Fruit fly (Drosophila melanogaster) whole organism, embryonic: ENCODE data around the gene CG15141.
A peak's percentile ranks its signal among the peaks of the same experiment; 100 is the strongest.

Experiments
- BtbVII ChIP-seq: fragments of 200-800 bp; sonication (Bioruptor generic); optimal IDR thresholded peaks from 3 replicates; lab custom pipeline; 2017; ENCODE audit warnings: missing biosample characterization, mild to moderate bottlenecking, missing genetic modification characterization
- C15 ChIP-seq: fragments of 200-800 bp; sonication (Bioruptor generic); IDR thresholded peaks from 3 replicates; pipeline ENCODE4 v1.3.6; 2022; ENCODE audit warnings: missing biosample characterization, missing genetic modification characterization
- CG10147 ChIP-seq: fragments of 200-800 bp; sonication (Bioruptor generic); optimal IDR thresholded peaks from 2 replicates; lab custom pipeline; 2019; ENCODE audit warnings: missing biosample characterization, mild to moderate bottlenecking, missing genetic modification characterization, moderate library complexity
- CG10321 ChIP-seq: fragments of 200-800 bp; sonication (Bioruptor generic); IDR thresholded peaks from 2 replicates; pipeline ENCODE4 v1.3.6; 2022; ENCODE audit warnings: missing biosample characterization, missing genetic modification characterization
- CG11093 ChIP-seq: fragments of 200-800 bp; sonication (Bioruptor generic); IDR thresholded peaks from 3 replicates; pipeline ENCODE4 v1.3.6; 2022; ENCODE audit warnings: missing biosample characterization, missing genetic modification characterization
- CG11398 ChIP-seq: fragments of 200-800 bp; sonication (Bioruptor generic); optimal IDR thresholded peaks from 2 replicates; lab custom pipeline; 2016; ENCODE audit warnings: missing biosample characterization, missing genetic modification characterization
- CG11560 ChIP-seq: fragments of 200-800 bp; sonication (Bioruptor generic); IDR thresholded peaks from 3 replicates; pipeline ENCODE4 v1.3.6; 2022; ENCODE audit warnings: missing biosample characterization, missing genetic modification characterization
- CG12155 ChIP-seq: fragments of 200-800 bp; sonication (Bioruptor generic); optimal IDR thresholded peaks from 3 replicates; lab custom pipeline; 2016; ENCODE audit warnings: missing biosample characterization, missing genetic modification characterization
- CG13424 ChIP-seq: fragments of 200-800 bp; sonication (Bioruptor generic); optimal IDR thresholded peaks from 2 replicates; lab custom pipeline; 2019; ENCODE audit warnings: missing biosample characterization, mild to moderate bottlenecking, missing genetic modification characterization, moderate library complexity
- CG13624 ChIP-seq: fragments of 200-800 bp; sonication (Bioruptor generic); optimal IDR thresholded peaks from 2 replicates; lab custom pipeline; 2016; ENCODE audit warnings: missing biosample characterization, missing genetic modification characterization
- CG14965 ChIP-seq: fragments of 200-800 bp; sonication (Bioruptor generic); optimal IDR thresholded peaks from 2 replicates; lab custom pipeline; 2016; ENCODE audit warnings: missing biosample characterization, missing genetic modification characterization, borderline replicate concordance
- CG16815 ChIP-seq: fragments of 200-800 bp; sonication (Bioruptor generic); optimal IDR thresholded peaks from 3 replicates; lab custom pipeline; 2017; ENCODE audit warnings: missing biosample characterization, mild to moderate bottlenecking, missing genetic modification characterization
- CG2678 ChIP-seq: fragments of 200-800 bp; sonication (Bioruptor generic); optimal IDR thresholded peaks from 3 replicates; lab custom pipeline; 2019; ENCODE audit warnings: missing biosample characterization, mild to moderate bottlenecking, missing genetic modification characterization, moderate library complexity
- CG2889 ChIP-seq: fragments of 200-800 bp; sonication (Bioruptor generic); IDR thresholded peaks from 3 replicates; pipeline ENCODE4 v1.3.6; 2022; ENCODE audit warnings: missing biosample characterization, missing genetic modification characterization
- CG30020 ChIP-seq: fragments of 200-800 bp; optimal IDR thresholded peaks from 2 replicates; lab custom pipeline; 2019; ENCODE audit warnings: missing biosample characterization, mild to moderate bottlenecking, missing genetic modification characterization, moderate library complexity
- CG30403 ChIP-seq: fragments of 200-800 bp; sonication (Bioruptor generic); optimal IDR thresholded peaks from 3 replicates; lab custom pipeline; 2016; ENCODE audit warnings: missing biosample characterization, missing genetic modification characterization
- CG3065 ChIP-seq: fragments of 200-800 bp; sonication (Bioruptor generic); optimal IDR thresholded peaks from 2 replicates; lab custom pipeline; 2016; ENCODE audit warnings: missing biosample characterization, missing genetic modification characterization
- CG33557 ChIP-seq: fragments of 200-800 bp; sonication (Bioruptor generic); optimal IDR thresholded peaks from 2 replicates; lab custom pipeline; 2019; ENCODE audit warnings: missing biosample characterization, mild to moderate bottlenecking, missing genetic modification characterization, moderate library complexity
- CG6791 ChIP-seq: fragments of 200-800 bp; sonication (Bioruptor generic); IDR thresholded peaks from 3 replicates; pipeline ENCODE4 v1.3.6; 2022; ENCODE audit warnings: missing biosample characterization, missing genetic modification characterization; ENCODE audit not compliant: partially characterized antibody
- CG7357 ChIP-seq: fragments of 200-800 bp; sonication (Bioruptor generic); IDR thresholded peaks from 3 replicates; pipeline ENCODE4 v1.3.6; 2022; ENCODE audit warnings: missing biosample characterization, missing genetic modification characterization
- CG9797 ChIP-seq: fragments of 200-800 bp; sonication (Bioruptor generic); optimal IDR thresholded peaks from 3 replicates; lab custom pipeline; 2018; ENCODE audit warnings: missing biosample characterization, mild to moderate bottlenecking, missing genetic modification characterization
- Doc2 ChIP-seq: fragments of 200-800 bp; sonication (Bioruptor generic); IDR thresholded peaks from 2 replicates; pipeline ENCODE4 v1.3.6; 2022; ENCODE audit warnings: missing biosample characterization, missing genetic modification characterization
- Doc3 ChIP-seq: fragments of 200-800 bp; sonication (Bioruptor generic); IDR thresholded peaks from 3 replicates; pipeline ENCODE4 v1.3.6; 2022; ENCODE audit warnings: missing biosample characterization, missing genetic modification characterization; ENCODE audit not compliant: partially characterized antibody
- Elba2 ChIP-seq: fragments of 200-800 bp; sonication (Bioruptor generic); optimal IDR thresholded peaks from 3 replicates; lab custom pipeline; 2016; ENCODE audit warnings: missing biosample characterization, missing genetic modification characterization
- Ets97D ChIP-seq: fragments of 200-800 bp; sonication (Bioruptor generic); optimal IDR thresholded peaks from 3 replicates; lab custom pipeline; 2016; ENCODE audit warnings: missing biosample characterization, missing genetic modification characterization
- HmgZ ChIP-seq: fragments of 200-800 bp; sonication (Bioruptor generic); optimal IDR thresholded peaks from 2 replicates; lab custom pipeline; 2018; ENCODE audit warnings: missing biosample characterization, mild to moderate bottlenecking, missing genetic modification characterization
- Hmx ChIP-seq: fragments of 200-800 bp; sonication (Bioruptor generic); optimal IDR thresholded peaks from 2 replicates; lab custom pipeline; 2016; ENCODE audit warnings: missing biosample characterization, missing genetic modification characterization
- Nf-YB ChIP-seq: fragments of 200-800 bp; sonication (Bioruptor generic); optimal IDR thresholded peaks from 3 replicates; lab custom pipeline; 2019; ENCODE audit warnings: missing biosample characterization, mild to moderate bottlenecking, missing genetic modification characterization, moderate library complexity
- Optix ChIP-seq: fragments of 200-800 bp; sonication (Bioruptor generic); IDR thresholded peaks from 3 replicates; pipeline ENCODE4 v1.3.6; 2022; ENCODE audit warnings: missing biosample characterization, missing genetic modification characterization
- Taf1 ChIP-seq: fragments of 200-800 bp; sonication (Bioruptor generic); IDR thresholded peaks from 2 replicates; pipeline ENCODE4 v1.3.6; 2022; ENCODE audit warnings: missing biosample characterization, missing genetic modification characterization
- abd-A ChIP-seq: fragments of 200-800 bp; sonication (Bioruptor generic); optimal IDR thresholded peaks from 3 replicates; lab custom pipeline; 2019; ENCODE audit warnings: missing biosample characterization, mild to moderate bottlenecking, missing genetic modification characterization, moderate library complexity
- al ChIP-seq: fragments of 200-800 bp; sonication (Bioruptor generic); IDR thresholded peaks from 2 replicates; pipeline ENCODE4 v1.3.6; 2022; ENCODE audit warnings: missing biosample characterization, missing genetic modification characterization
- cas ChIP-seq: fragments of 200-800 bp; sonication (Bioruptor generic); IDR thresholded peaks from 2 replicates; pipeline ENCODE4 v1.3.6; 2022; ENCODE audit warnings: missing biosample characterization, missing genetic modification characterization
- caup ChIP-seq: fragments of 200-800 bp; sonication (Bioruptor generic); optimal IDR thresholded peaks from 3 replicates; lab custom pipeline; 2017; ENCODE audit warnings: missing biosample characterization, mild to moderate bottlenecking, missing genetic modification characterization, moderate library complexity; ENCODE audit not compliant: severe bottlenecking
- esg ChIP-seq: fragments of 200-800 bp; sonication (Bioruptor generic); conservative IDR thresholded peaks from 2 replicates; pipeline ENCODE4 v1.3.6; 2022; ENCODE audit warnings: missing biosample characterization, missing genetic modification characterization
- fd102C ChIP-seq: fragments of 200-800 bp; sonication (Bioruptor generic); optimal IDR thresholded peaks from 2 replicates; lab custom pipeline; 2018; ENCODE audit warnings: missing biosample characterization, mild to moderate bottlenecking, missing genetic modification characterization, moderate library complexity
- gcm ChIP-seq: fragments of 200-800 bp; sonication (Bioruptor generic); optimal IDR thresholded peaks from 2 replicates; lab custom pipeline; 2019; ENCODE audit warnings: missing biosample characterization, mild to moderate bottlenecking, missing genetic modification characterization, moderate library complexity
- lov ChIP-seq, 2 experiments: fragments of 200-800 bp in 1 of 2; fragments of >200 bp in 1 of 2; sonication (Bioruptor generic) in 1 of 2; IDR thresholded peaks in 1 of 2; optimal IDR thresholded peaks in 1 of 2; 2 replicates in 1 of 2; 3 replicates in 1 of 2; pipeline versions ENCODE4 v1.3.6 to Lab custom; 2017 to 2022; ENCODE audit warnings: missing biosample characterization in 1 of 2, missing genetic modification characterization in 1 of 2
- pfk ChIP-seq: fragments of 200-800 bp; sonication (Bioruptor generic); optimal IDR thresholded peaks from 2 replicates; lab custom pipeline; 2018; ENCODE audit warnings: missing biosample characterization, mild to moderate bottlenecking, missing genetic modification characterization, moderate library complexity
- pita ChIP-seq: fragments of 200-800 bp; sonication (Bioruptor generic); optimal IDR thresholded peaks from 2 replicates; lab custom pipeline; 2017; ENCODE audit warnings: missing biosample characterization, mild to moderate bottlenecking, missing genetic modification characterization
- pnt ChIP-seq: fragments of 200-800 bp; sonication (Bioruptor generic); optimal IDR thresholded peaks from 3 replicates; lab custom pipeline; 2016; ENCODE audit warnings: missing biosample characterization, missing genetic modification characterization
- shn ChIP-seq: fragments of 200-800 bp; sonication (Bioruptor generic); optimal IDR thresholded peaks from 3 replicates; lab custom pipeline; 2016; ENCODE audit warnings: missing biosample characterization, missing genetic modification characterization
- sim ChIP-seq: fragments of 200-800 bp; sonication (Bioruptor generic); IDR thresholded peaks from 2 replicates; pipeline ENCODE4 v1.3.6; 2022; ENCODE audit warnings: missing biosample characterization, missing genetic modification characterization
- slbo ChIP-seq: fragments of 200-800 bp; sonication (Bioruptor generic); IDR thresholded peaks from 2 replicates; pipeline ENCODE4 v1.3.6; 2022; ENCODE audit warnings: missing biosample characterization, missing genetic modification characterization
- sr ChIP-seq: fragments of 200-800 bp; sonication (Bioruptor generic); IDR thresholded peaks from 3 replicates; pipeline ENCODE4 v1.3.6; 2022; ENCODE audit warnings: missing biosample characterization, missing genetic modification characterization
- ssp ChIP-seq: fragments of 200-800 bp; sonication (Bioruptor generic); IDR thresholded peaks from 2 replicates; pipeline ENCODE4 v1.3.6; 2022; ENCODE audit warnings: missing biosample characterization, missing genetic modification characterization
- sug ChIP-seq: fragments of 200-800 bp; optimal IDR thresholded peaks from 2 replicates; lab custom pipeline; 2019; ENCODE audit warnings: missing biosample characterization, mild to moderate bottlenecking, missing genetic modification characterization, moderate library complexity
- wdn ChIP-seq: fragments of 200-800 bp; sonication (Bioruptor generic); IDR thresholded peaks from 2 replicates; pipeline ENCODE4 v1.3.6; 2022; ENCODE audit warnings: missing biosample characterization, missing genetic modification characterization
- zen ChIP-seq: fragments of 200-800 bp; sonication (Bioruptor generic); optimal IDR thresholded peaks from 3 replicates; lab custom pipeline; 2018; ENCODE audit warnings: missing biosample characterization, mild to moderate bottlenecking, missing genetic modification characterization, moderate library complexity
- zfh1 ChIP-seq: fragments of 200-800 bp; sonication (Bioruptor generic); IDR thresholded peaks from 3 replicates; pipeline ENCODE4 v1.3.6; 2022; ENCODE audit warnings: missing biosample characterization, missing genetic modification characterization
- zfh2 ChIP-seq: fragments of 200-800 bp; sonication (Bioruptor generic); optimal IDR thresholded peaks from 2 replicates; lab custom pipeline; 2016; ENCODE audit warnings: missing biosample characterization, missing genetic modification characterization

CG15141 gene

dm6 chr2L:17379844-17380243, 30.6 kb upstream of the CG15141 start (continued):
- TF ChIP-seq sug (no peak), CG9797 (GFP tag; lab: Kevin White, UChicago) (peak; percentile 17), BtbVII (peak; percentile 45), CG2889 (GFP tag; lab: Robert Waterston, UW) (no peak), CG14965 (GFP tag; lab: Kevin White, UChicago) (peak; percentile 76), CG30403 (GFP tag; lab: Kevin White, UChicago) (peak; percentile 10), Ets97D (GFP tag; lab: Kevin White, UChicago) (peak; percentile 7), Doc3 (no peak), caup (GFP tag; lab: Kevin White, UChicago) (peak; percentile 33), Taf1 (GFP tag; lab: Robert Waterston, UW) (no peak), Elba2 (GFP tag; lab: Kevin White, UChicago) (no peak), HmgZ (peak; percentile 46), sim (GFP tag; lab: Robert Waterston, UW) (peak; percentile 81), CG11560 (tag; lab: Robert Waterston, UW) (no peak), pita (GFP tag; lab: Kevin White, UChicago) (no peak), fd102C (GFP tag; lab: Kevin White, UChicago) (peak; percentile 72), pfk (peak; percentile 17), Optix (GFP tag; lab: Robert Waterston, UW) (peak; percentile 32; the same call in 1 of the 3 replicates), wdn (GFP tag; lab: Robert Waterston, UW) (no peak), CG3065 (GFP tag; lab: Kevin White, UChicago) (peak; percentile 72), gcm (GFP tag; lab: Kevin White, UChicago) (peak; percentile 72), CG12155 (no peak), CG13624 (GFP tag; lab: Kevin White, UChicago) (peak; percentile 45), zfh2 (GFP tag; lab: Kevin White, UChicago) (no peak), CG7357 (no peak), lov (optimal IDR thresholded peaks at IDR 0.05; lab: Kevin White, UChicago) (no peak), lov (GFP tag; IDR thresholded peaks at IDR 0.05; lab: Robert Waterston, UW) (peak; percentile 51; the same call in 1 of the 3 replicates), abd-A (tag; lab: Kevin White, UChicago) (no peak), CG11398 (GFP tag; lab: Kevin White, UChicago) (peak; percentile 81), CG10147 (GFP tag; lab: Kevin White, UChicago) (no peak), shn (peak; percentile 49), CG13424 (peak; percentile 45), CG30020 (tag; lab: Kevin White, UChicago) (no peak), zen (peak; percentile 42), CG6791 (GFP tag; lab: Robert Waterston, UW) (no peak), cas (GFP tag; lab: Robert Waterston, UW) (no peak), Hmx (GFP tag; lab: Kevin White, UChicago) (no peak), CG11093 (GFP tag; lab: Robert Waterston, UW) (no peak; the same call in 2 of the 3 replicates), ssp (GFP tag; lab: Robert Waterston, UW) (no peak), slbo (GFP tag; lab: Robert Waterston, UW) (no peak), Nf-YB (GFP tag; lab: Kevin White, UChicago) (peak; percentile 51), C15 (GFP tag; lab: Robert Waterston, UW) (no peak), esg (no peak), CG16815 (peak; percentile 27), CG10321 (no peak), pnt (GFP tag; lab: Kevin White, UChicago) (peak; percentile 62), zfh1 (GFP tag; lab: Robert Waterston, UW) (peak; percentile 81), al (no peak), Doc2 (GFP tag; lab: Robert Waterston, UW) (no peak), CG2678 (tag; lab: Kevin White, UChicago) (peak; percentile 80), sr (GFP tag; lab: Robert Waterston, UW) (peak; percentile 33; the same call in 1 of the 3 replicates), CG33557 (peak; percentile 84)
